Fruit fly (Drosophila melanogaster) Kc167 (cell line): Measurements from ENCODE around the gene ifc.

Source experiments
- psq ChIP-seq: fragments of >200 bp; optimal IDR thresholded peaks from 2 replicates; lab custom pipeline; 2017; ENCODE audit warnings: missing external identifiers

The ifc gene

DNA sequence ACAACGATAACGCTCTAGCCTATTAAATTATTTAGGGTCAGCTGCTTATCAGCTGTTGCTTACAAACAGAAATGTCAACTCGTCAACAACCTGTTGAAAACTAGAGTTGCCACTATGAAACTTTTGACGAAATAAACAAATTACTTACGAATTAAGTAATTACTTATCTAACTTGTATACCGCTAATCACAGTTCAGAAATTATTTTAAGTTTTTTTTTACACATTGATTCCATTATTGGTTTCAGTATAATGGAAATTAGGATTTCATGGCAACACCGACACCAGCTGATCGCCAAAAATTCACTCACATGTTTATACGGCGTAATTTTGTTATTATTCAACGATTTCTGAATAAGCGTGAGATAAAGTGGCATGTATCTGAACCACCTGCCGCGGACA is 51.7 kb downstream of the ifc start, which contains the start of the genes CG9117 and CG31643:
TSS of gene CG9117 (minus strand) at position 73 of the 400 bp plus-strand sequence.
TSS of gene CG31643 (plus strand) at position 288 of the 400 bp plus-strand sequence.
- no peak for TF ChIP-seq psq (lab: Kevin White, UChicago)
